Worm (Caenorhabditis elegans): ENCODE results near the gene C05C8.1.

The C05C8.1 gene

ce11 chrV:7266021-7266420 is 26.4 kb downstream of the C05C8.1 start, which contains the start of gene C13A2.7:
Gene C13A2.7, plus strand, starts transcription at chrV:7266321.
- TF ChIP-seq ztf-4 (tag; optimal IDR thresholded peaks at IDR 0.05) (no peak), ceh-16 (tag; optimal IDR thresholded peaks at IDR 0.05) (no peak), daf-12 (tag; optimal IDR thresholded peaks at IDR 0.05) (no peak), fkh-10 (GFP tag; optimal IDR thresholded peaks at IDR 0.05) (no peak), nhr-237 (tag; optimal IDR thresholded peaks at IDR 0.05) (no peak), jun-1 (tag; optimal IDR thresholded peaks at IDR 0.05) (no peak), sea-2 (GFP tag; optimal IDR thresholded peaks at IDR 0.05) (no peak), nhr-28 (tag; optimal IDR thresholded peaks at IDR 0.05) (no peak), nhr-76 (tag; optimal IDR thresholded peaks at IDR 0.05) (no peak), egl-5 (tag; optimal IDR thresholded peaks at IDR 0.05) (no peak), ZK546.5 (tag; optimal IDR thresholded peaks at IDR 0.05) (no peak), eor-1 (tag; optimal IDR thresholded peaks at IDR 0.05) (no peak)

- TF ChIP-seq fkh-10 (GFP tag; optimal IDR thresholded peaks at IDR 0.05) = no peak
- TF ChIP-seq nhr-28 (tag; optimal IDR thresholded peaks at IDR 0.05) = no peak
- no peak for TF ChIP-seq unc-39 (tag; optimal IDR thresholded peaks at IDR 0.05)
- TF ChIP-seq nhr-43 (tag; optimal IDR thresholded peaks at IDR 0.05; ENCODE audit: poor library complexity, severe bottlenecking) = no peak
- no peak for TF ChIP-seq mdl-1 (tag; optimal IDR thresholded peaks at IDR 0.05)
- no peak for TF ChIP-seq lsy-12 (tag; optimal IDR thresholded peaks at IDR 0.05)
- TF ChIP-seq egl-27 (tag; optimal IDR thresholded peaks at IDR 0.05) = no peak
- TF ChIP-seq aly-2 (tag; optimal IDR thresholded peaks at IDR 0.05) = no peak
- TF ChIP-seq jun-1 (tag; optimal IDR thresholded peaks at IDR 0.05) = no peak
- TF ChIP-seq nhr-23 (tag; optimal IDR thresholded peaks at IDR 0.05) = no peak
- no peak for TF ChIP-seq fos-1 (tag; optimal IDR thresholded peaks at IDR 0.05)
- TF ChIP-seq sea-2 (GFP tag; optimal IDR thresholded peaks at IDR 0.05) = no peak
- TF ChIP-seq tbx-2 (tag; optimal IDR thresholded peaks at IDR 0.05) = no peak
- TF ChIP-seq elt-2 (tag; optimal IDR thresholded peaks at IDR 0.05) = no peak
- TF ChIP-seq elt-3 (tag; optimal IDR thresholded peaks at IDR 0.05) = no peak
- TF ChIP-seq elt-1 (tag; optimal IDR thresholded peaks at IDR 0.05) = no peak
- no peak for TF ChIP-seq lin-15B (tag; optimal IDR thresholded peaks at IDR 0.05)
- TF ChIP-seq nhr-11 (tag; optimal IDR thresholded peaks at IDR 0.05) = no peak
Observed at ce11 chrV:7269399-7269798, 29.8 kb downstream of the C05C8.1 start, which contains the start of gene C13A2.6. Gene C13A2.6, plus strand, starts transcription at chrV:7269699.

ce11 chrV:7274992-7275391 is 35.4 kb downstream of the C05C8.1 start, which contains the start of gene C13A2.10:
Gene C13A2.10, minus strand, starts transcription at chrV:7275092.
- TF ChIP-seq mdl-1 (tag; optimal IDR thresholded peaks at IDR 0.05) (no peak), lin-39 (tag; optimal IDR thresholded peaks at IDR 0.05) (no peak)

ce11 chrV:7275491-7275890 is 35.9 kb downstream of the C05C8.1 start, which contains the start of gene C13A2.5:
Gene C13A2.5, plus strand, starts transcription at chrV:7275791.
- TF ChIP-seq nhr-77 (tag; optimal IDR thresholded peaks at IDR 0.05) = no peak
- no peak for TF ChIP-seq nhr-12 (tag; optimal IDR thresholded peaks at IDR 0.05)
- TF ChIP-seq hmg-11 (tag; optimal IDR thresholded peaks at IDR 0.05) = no peak
- no peak for TF ChIP-seq pha-4 (tag; optimal IDR thresholded peaks at IDR 0.05)
- no peak for TF ChIP-seq elt-2 (tag; optimal IDR thresholded peaks at IDR 0.05)
- TF ChIP-seq ztf-11 (tag; optimal IDR thresholded peaks at IDR 0.05) = no peak
- no peak for TF ChIP-seq sea-2 (GFP tag; optimal IDR thresholded peaks at IDR 0.05)
- no peak for TF ChIP-seq pqm-1 (tag; optimal IDR thresholded peaks at IDR 0.05)

- TF ChIP-seq egl-5 (tag; optimal IDR thresholded peaks at IDR 0.05) (no peak), ceh-28 (tag; optimal IDR thresholded peaks at IDR 0.05) (no peak), nhr-25 (tag; optimal IDR thresholded peaks at IDR 0.05) (no peak), nfya-1 (tag; optimal IDR thresholded peaks at IDR 0.05; ENCODE audit: insufficient read depth) (no peak), unc-39 (tag; optimal IDR thresholded peaks at IDR 0.05) (no peak), elt-3 (tag; optimal IDR thresholded peaks at IDR 0.05) (no peak), zag-1 (tag; optimal IDR thresholded peaks at IDR 0.05) (no peak), ama-1 (optimal IDR thresholded peaks at IDR 0.05) (no peak), nhr-43 (tag; optimal IDR thresholded peaks at IDR 0.05; ENCODE audit: poor library complexity, severe bottlenecking) (no peak), nhr-237 (tag; optimal IDR thresholded peaks at IDR 0.05) (no peak), pqm-1 (tag; optimal IDR thresholded peaks at IDR 0.05) (no peak), fos-1 (tag; optimal IDR thresholded peaks at IDR 0.05) (no peak), nhr-11 (tag; optimal IDR thresholded peaks at IDR 0.05) (no peak), nhr-28 (tag; optimal IDR thresholded peaks at IDR 0.05) (no peak), jun-1 (tag; optimal IDR thresholded peaks at IDR 0.05) (no peak), hmg-11 (tag; optimal IDR thresholded peaks at IDR 0.05) (no peak), nhr-12 (tag; optimal IDR thresholded peaks at IDR 0.05) (no peak), pha-4 (tag; optimal IDR thresholded peaks at IDR 0.05) (no peak)
Observed at ce11 chrV:7279090-7279489, 39.5 kb downstream of the C05C8.1 start, which contains the start of gene C13A2.4. Gene C13A2.4, plus strand, starts transcription at chrV:7279390.
